Worm (Caenorhabditis elegans): Measurements from ENCODE around the gene T02B11.8.

- no peak for TF ChIP-seq snpc-4 (tag; optimal IDR thresholded peaks at IDR 0.05)
- TF ChIP-seq nhr-28 (tag; optimal IDR thresholded peaks at IDR 0.05) = no peak
Observed at ce11 chrV:915716-916115, 37.2 kb upstream of the T02B11.8 start.
